Worm (Caenorhabditis elegans): ENCODE results near the gene ntc-1.

The ntc-1 gene

ce11 chrX:4879998-4880397 is 14.1 kb downstream of the ntc-1 start:
- TF ChIP-seq mep-1 (tag; optimal IDR thresholded peaks at IDR 0.05) (no peak), lsy-2 (tag; optimal IDR thresholded peaks at IDR 0.05) (no peak), C16A3.4 (tag; optimal IDR thresholded peaks at IDR 0.05) (no peak), elt-2 (tag; optimal IDR thresholded peaks at IDR 0.05) (no peak), nhr-85 (tag) (peak; percentile 19)

- TF ChIP-seq skn-1 (tag; optimal IDR thresholded peaks at IDR 0.05) (no peak), Y116A8C.19 (tag; optimal IDR thresholded peaks at IDR 0.05; ENCODE audit: borderline replicate concordance) (no peak), lin-13 (GFP tag; optimal IDR thresholded peaks at IDR 0.05) (no peak), sup-37 (GFP tag; optimal IDR thresholded peaks at IDR 0.05) (no peak), ztf-4 (tag; optimal IDR thresholded peaks at IDR 0.05) (no peak), nhr-11 (tag; optimal IDR thresholded peaks at IDR 0.05) (no peak)
Observed at ce11 chrX:4881310-4881709, 15.4 kb downstream of the ntc-1 start.

- TF ChIP-seq mef-2 (tag; optimal IDR thresholded peaks at IDR 0.05) (no peak), dpl-1 (GFP tag; optimal IDR thresholded peaks at IDR 0.05) (no peak), nhr-85 (tag) (no peak), lin-35 (GFP tag; optimal IDR thresholded peaks at IDR 0.05) (no peak), ceh-82 (tag; optimal IDR thresholded peaks at IDR 0.05) (no peak), hpl-2 (GFP tag; optimal IDR thresholded peaks at IDR 0.05) (no peak), jun-1 (tag; optimal IDR thresholded peaks at IDR 0.05) (no peak), zag-1 (tag; optimal IDR thresholded peaks at IDR 0.05) (no peak), nhr-47 (tag; optimal IDR thresholded peaks at IDR 0.05) (no peak), mdl-1 (tag; optimal IDR thresholded peaks at IDR 0.05) (no peak), egl-27 (tag; optimal IDR thresholded peaks at IDR 0.05) (no peak), C16A3.4 (tag; optimal IDR thresholded peaks at IDR 0.05) (no peak), grh-1 (GFP tag; IDR thresholded peaks at IDR 0.05) (no peak), vab-15 (tag; optimal IDR thresholded peaks at IDR 0.05) (no peak)
Observed at ce11 chrX:4885651-4886050, 19.8 kb downstream of the ntc-1 start, which contains the start of gene arrd-23. Gene arrd-23 (plus strand): TSS chrX:4885951.

- TF ChIP-seq aha-1 (tag; optimal IDR thresholded peaks at IDR 0.05) (no peak), mdl-1 (tag; optimal IDR thresholded peaks at IDR 0.05) (peak in 1 of 2 experiments; percentile 37), C04F5.9 (tag; optimal IDR thresholded peaks at IDR 0.05) (no peak), F16B12.6 (tag; optimal IDR thresholded peaks at IDR 0.05) (peak; percentile 86), lin-13 (GFP tag; optimal IDR thresholded peaks at IDR 0.05) (no peak), hlh-17 (GFP tag; optimal IDR thresholded peaks at IDR 0.05; ENCODE audit: borderline replicate concordance) (no peak), dpl-1 (GFP tag; optimal IDR thresholded peaks at IDR 0.05) (no peak), grh-1 (GFP tag; IDR thresholded peaks at IDR 0.05) (no peak), nhr-20 (tag; optimal IDR thresholded peaks at IDR 0.05) (peak; percentile 42), unc-30 (tag; optimal IDR thresholded peaks at IDR 0.05) (no peak), skn-1 (tag; optimal IDR thresholded peaks at IDR 0.05) (no peak), nhr-77 (tag; optimal IDR thresholded peaks at IDR 0.05) (no peak), lin-15B (tag; optimal IDR thresholded peaks at IDR 0.05) (no peak), nhr-76 (tag; optimal IDR thresholded peaks at IDR 0.05) (no peak), irx-1 (tag; optimal IDR thresholded peaks at IDR 0.05) (no peak), elt-3 (tag; optimal IDR thresholded peaks at IDR 0.05) (no peak), sptf-1 (tag; optimal IDR thresholded peaks at IDR 0.05) (no peak), jun-1 (tag; optimal IDR thresholded peaks at IDR 0.05) (no peak), ces-1 (GFP tag; optimal IDR thresholded peaks at IDR 0.05) (no peak), zag-1 (tag; optimal IDR thresholded peaks at IDR 0.05) (no peak), dsc-1 (tag; optimal IDR thresholded peaks at IDR 0.05) (peak; percentile 3), ets-5 (GFP tag; IDR thresholded peaks at IDR 0.05) (no peak), nhr-47 (tag; optimal IDR thresholded peaks at IDR 0.05) (peak; percentile 69), mab-9 (GFP tag; IDR thresholded peaks at IDR 0.05) (no peak), egl-27 (tag; optimal IDR thresholded peaks at IDR 0.05) (no peak), unc-98 (GFP tag; IDR thresholded peaks at IDR 0.05) (no peak), C16A3.4 (tag; optimal IDR thresholded peaks at IDR 0.05) (peak; percentile 16), efl-1 (optimal IDR thresholded peaks at IDR 0.05) (peak in 1 of 2 experiments; percentile 12), efl-1 (GFP tag; optimal IDR thresholded peaks at IDR 0.05 in 1 of 2) (peak in 1 of 2 experiments; percentile 68), ceh-88 (GFP tag; IDR thresholded peaks at IDR 0.05) (no peak), unc-130 (tag; optimal IDR thresholded peaks at IDR 0.05) (no peak), ceh-8 (GFP tag; optimal IDR thresholded peaks at IDR 0.05) (no peak), nhr-12 (tag; optimal IDR thresholded peaks at IDR 0.05) (no peak), unc-62 (GFP tag; optimal IDR thresholded peaks at IDR 0.05) (no peak), ztf-4 (tag; optimal IDR thresholded peaks at IDR 0.05) (no peak), nhr-85 (tag) (no peak)
Observed at ce11 chrX:4890159-4890558, 24.3 kb downstream of the ntc-1 start, which contains the start of gene T07F12.2. Gene T07F12.2 (plus strand): TSS chrX:4890245.
